Worm (Caenorhabditis elegans): Measurements from ENCODE around the gene C07G3.8.

ce11 chrV:3517889-3518288 is 16.0 kb upstream of the C07G3.8 start, which contains the start of gene str-227:
- TF ChIP-seq fos-1 (tag; optimal IDR thresholded peaks at IDR 0.05) = no peak
- TF ChIP-seq mxl-2 (GFP tag; conservative IDR thresholded peaks at IDR 0.05) = no peak
- no peak for TF ChIP-seq lsy-2 (tag; optimal IDR thresholded peaks at IDR 0.05)
- no peak for TF ChIP-seq nhr-25 (tag; optimal IDR thresholded peaks at IDR 0.05; ENCODE audit: borderline replicate concordance, insufficient read depth)
- TF ChIP-seq unc-39 (tag; optimal IDR thresholded peaks at IDR 0.05) = no peak
- no peak for TF ChIP-seq aha-1 (tag)
- no peak for TF ChIP-seq nhr-11 (tag; optimal IDR thresholded peaks at IDR 0.05)
- TF ChIP-seq lir-3 (tag; optimal IDR thresholded peaks at IDR 0.05) = no peak
- no peak for TF ChIP-seq mep-1 (tag; optimal IDR thresholded peaks at IDR 0.05)

Data from whole organism, L4 larva.